Worm (Caenorhabditis elegans): ENCODE results near the gene mvb-12.

The mvb-12 gene

DNA sequence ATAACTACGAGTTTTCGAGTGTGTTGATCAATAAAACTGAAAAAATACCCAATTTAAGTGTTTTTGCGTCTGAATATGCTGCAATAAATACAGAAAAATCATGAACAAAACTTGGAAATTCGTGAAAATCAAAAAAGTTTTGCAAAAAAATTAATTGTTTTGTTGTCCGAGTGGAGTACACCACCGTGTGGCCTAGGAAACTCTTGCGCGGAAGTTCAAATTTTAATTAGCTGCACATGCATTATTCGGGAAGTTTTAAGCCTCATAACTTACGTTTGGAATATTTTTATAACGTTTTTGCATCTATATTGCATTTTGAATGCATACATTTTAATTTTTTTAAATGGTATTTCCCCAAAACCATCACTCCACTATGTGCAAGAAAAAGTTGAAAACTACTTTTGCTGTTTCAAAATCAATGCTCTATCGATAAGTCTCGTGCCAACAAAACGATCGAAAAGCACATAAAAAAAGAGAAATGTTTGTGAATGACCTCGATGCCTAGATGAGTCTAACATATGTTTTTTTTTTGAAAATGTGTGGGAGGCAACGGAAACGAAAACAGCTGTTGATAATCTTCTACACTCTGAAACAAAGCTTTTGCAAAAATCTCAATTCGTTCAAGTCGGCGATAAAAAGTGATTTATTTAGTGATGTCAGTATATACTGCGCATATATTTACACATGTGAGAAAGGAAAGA is 13.8 kb upstream of the mvb-12 start (continued):
- TF ChIP-seq mec-3 (tag; optimal IDR thresholded peaks at IDR 0.05; ENCODE audit: borderline replicate concordance) (no peak), ceh-45 (GFP tag; IDR thresholded peaks at IDR 0.05) (no peak), pros-1 (tag; optimal IDR thresholded peaks at IDR 0.05) (no peak), elt-2 (tag; optimal IDR thresholded peaks at IDR 0.05) (peak; percentile 27), sox-4 (tag; optimal IDR thresholded peaks at IDR 0.05) (no peak), ceh-31 (tag; optimal IDR thresholded peaks at IDR 0.05) (peak; percentile 52), unc-55 (GFP tag; optimal IDR thresholded peaks at IDR 0.05) (no peak), nfya-1 (tag; optimal IDR thresholded peaks at IDR 0.05) (no peak), C08G9.2 (tag; optimal IDR thresholded peaks at IDR 0.05) (peak; percentile 81), ceh-14 (tag; optimal IDR thresholded peaks at IDR 0.05) (peak; percentile 6), zip-5 (tag; optimal IDR thresholded peaks at IDR 0.05) (peak; percentile 46), lin-11 (tag; optimal IDR thresholded peaks at IDR 0.05) (no peak), ceh-48 (tag; optimal IDR thresholded peaks at IDR 0.05) (no peak), npax-4 (tag; optimal IDR thresholded peaks at IDR 0.05) (no peak), sdc-2 (tag; optimal IDR thresholded peaks at IDR 0.05) (no peak), ceh-19 (GFP tag; optimal IDR thresholded peaks at IDR 0.05) (no peak), ceh-6 (GFP tag; optimal IDR thresholded peaks at IDR 0.05) (no peak), eyg-1 (tag; optimal IDR thresholded peaks at IDR 0.05) (no peak), ztf-16 (tag; optimal IDR thresholded peaks at IDR 0.05) (no peak), ahr-1 (tag; optimal IDR thresholded peaks at IDR 0.05) (no peak), hlh-6 (tag; optimal IDR thresholded peaks at IDR 0.05) (no peak), ceh-30 (tag; optimal IDR thresholded peaks at IDR 0.05) (no peak), hlh-15 (tag; optimal IDR thresholded peaks at IDR 0.05) (no peak), K02D7.2 (tag; optimal IDR thresholded peaks at IDR 0.05) (no peak), C38D4.7 (GFP tag; optimal IDR thresholded peaks at IDR 0.05) (no peak)

ce11 chrIV:7817852-7818251 is 12.5 kb upstream of the mvb-12 start, which contains the start of gene ric-3:
Gene ric-3, plus strand, starts transcription at chrIV:7818251.
- TF ChIP-seq ceh-24 (tag; optimal IDR thresholded peaks at IDR 0.05), result no peak
- TF ChIP-seq ceh-31 (tag; optimal IDR thresholded peaks at IDR 0.05), result peak; percentile 70
- no peak for TF ChIP-seq tbx-7 (tag; optimal IDR thresholded peaks at IDR 0.05)
- peak; percentile 30 for TF ChIP-seq lim-6 (tag; optimal IDR thresholded peaks at IDR 0.05)
- peak; percentile 74 for TF ChIP-seq unc-42 (tag; optimal IDR thresholded peaks at IDR 0.05)
- no peak for TF ChIP-seq ets-4 (tag; optimal IDR thresholded peaks at IDR 0.05)
- no peak for TF ChIP-seq T23F11.4 (GFP tag; optimal IDR thresholded peaks at IDR 0.05)
- peak; percentile 78 for TF ChIP-seq nfya-1 (tag; optimal IDR thresholded peaks at IDR 0.05)
- no peak for TF ChIP-seq ceh-22 (tag; optimal IDR thresholded peaks at IDR 0.05)
- TF ChIP-seq pros-1 (tag; optimal IDR thresholded peaks at IDR 0.05), result peak; percentile 11
- no peak for TF ChIP-seq fax-1 (tag; optimal IDR thresholded peaks at IDR 0.05)
- no peak for TF ChIP-seq nhr-232 (tag; optimal IDR thresholded peaks at IDR 0.05)
- TF ChIP-seq nhr-11 (tag; optimal IDR thresholded peaks at IDR 0.05), result no peak
- no peak for TF ChIP-seq sdc-2 (tag; optimal IDR thresholded peaks at IDR 0.05)
- TF ChIP-seq pax-1 (tag; optimal IDR thresholded peaks at IDR 0.05), result no peak
- no peak for TF ChIP-seq hlh-30 (tag; optimal IDR thresholded peaks at IDR 0.05; ENCODE audit: insufficient read depth)
- peak; percentile 73 for TF ChIP-seq hlh-8 (tag; optimal IDR thresholded peaks at IDR 0.05)
- TF ChIP-seq unc-55 (GFP tag; optimal IDR thresholded peaks at IDR 0.05), result peak; percentile 80
- no peak for TF ChIP-seq lin-11 (tag; optimal IDR thresholded peaks at IDR 0.05)
- TF ChIP-seq hlh-6 (tag; optimal IDR thresholded peaks at IDR 0.05), result no peak
- TF ChIP-seq npax-4 (tag; optimal IDR thresholded peaks at IDR 0.05), result no peak
- peak; percentile 7 for TF ChIP-seq ceh-34 (tag; optimal IDR thresholded peaks at IDR 0.05)
- no peak for TF ChIP-seq fkh-10 (GFP tag; optimal IDR thresholded peaks at IDR 0.05)
- TF ChIP-seq odd-2 (tag; optimal IDR thresholded peaks at IDR 0.05), result no peak
- no peak for TF ChIP-seq ceh-30 (tag; optimal IDR thresholded peaks at IDR 0.05)
- TF ChIP-seq che-1 (tag; optimal IDR thresholded peaks at IDR 0.05), result no peak
- TF ChIP-seq dmd-4 (tag; optimal IDR thresholded peaks at IDR 0.05; ENCODE audit: borderline replicate concordance), result peak; percentile 13
- TF ChIP-seq ceh-48 (tag; optimal IDR thresholded peaks at IDR 0.05), result peak; percentile 84
- no peak for TF ChIP-seq mec-3 (tag; optimal IDR thresholded peaks at IDR 0.05; ENCODE audit: borderline replicate concordance)
- TF ChIP-seq K02D7.2 (tag; optimal IDR thresholded peaks at IDR 0.05), result no peak
- no peak for TF ChIP-seq fkh-6 (tag; optimal IDR thresholded peaks at IDR 0.05)
- no peak for TF ChIP-seq syd-9 (tag; optimal IDR thresholded peaks at IDR 0.05)
- TF ChIP-seq zip-5 (tag; optimal IDR thresholded peaks at IDR 0.05), result no peak
- no peak for TF ChIP-seq unc-3 (GFP tag; conservative IDR thresholded peaks at IDR 0.05)
- no peak for TF ChIP-seq unc-3 (tag; optimal IDR thresholded peaks at IDR 0.05)
- TF ChIP-seq hlh-15 (tag; optimal IDR thresholded peaks at IDR 0.05), result no peak
- TF ChIP-seq ceh-6 (GFP tag; optimal IDR thresholded peaks at IDR 0.05), result no peak
- TF ChIP-seq K09A11.1 (tag; optimal IDR thresholded peaks at IDR 0.05; ENCODE audit: insufficient read depth), result no peak
- no peak for TF ChIP-seq ama-1 (optimal IDR thresholded peaks at IDR 0.05)

Measured in whole organism, late embryonic.